Fruit fly (Drosophila melanogaster) whole organism, embryonic: ENCODE data around the gene CG15480.

Source experiments
- Atf3 ChIP-seq: fragments of 200-800 bp; sonication (Bioruptor generic); optimal IDR thresholded peaks from 3 replicates; lab custom pipeline; 2016; ENCODE audit warnings: missing biosample characterization, missing genetic modification characterization
- CG10431 ChIP-seq: fragments of 200-800 bp; sonication (Bioruptor generic); optimal IDR thresholded peaks from 3 replicates; lab custom pipeline; 2018; ENCODE audit warnings: missing biosample characterization, mild to moderate bottlenecking, missing genetic modification characterization
- CG10979 ChIP-seq: fragments of 200-800 bp; sonication (Bioruptor generic); optimal IDR thresholded peaks from 2 replicates; lab custom pipeline; 2018; ENCODE audit warnings: missing biosample characterization, mild to moderate bottlenecking, missing genetic modification characterization, moderate library complexity
- CG11504 ChIP-seq: fragments of 200-800 bp; sonication (Bioruptor generic); optimal IDR thresholded peaks from 3 replicates; lab custom pipeline; 2019; ENCODE audit warnings: missing biosample characterization, mild to moderate bottlenecking, missing genetic modification characterization, moderate library complexity
- CG11560 ChIP-seq: fragments of 200-800 bp; sonication (Bioruptor generic); IDR thresholded peaks from 3 replicates; pipeline ENCODE4 v1.3.6; 2022; ENCODE audit warnings: missing biosample characterization, missing genetic modification characterization
- CG12104 ChIP-seq: fragments of 200-800 bp; sonication (Bioruptor generic); optimal IDR thresholded peaks from 3 replicates; lab custom pipeline; 2016; ENCODE audit warnings: missing biosample characterization, missing genetic modification characterization
- CG12236 ChIP-seq: fragments of 200-800 bp; sonication (Bioruptor generic); optimal IDR thresholded peaks from 2 replicates; lab custom pipeline; 2016; ENCODE audit warnings: missing biosample characterization, missing genetic modification characterization
- CG12391 ChIP-seq: fragments of 200-800 bp; sonication (Bioruptor generic); optimal IDR thresholded peaks from 3 replicates; lab custom pipeline; 2018; ENCODE audit warnings: missing biosample characterization, mild to moderate bottlenecking, missing genetic modification characterization, moderate library complexity
- CG14441 ChIP-seq: fragments of 200-800 bp; sonication (Bioruptor generic); IDR thresholded peaks from 2 replicates; pipeline ENCODE4 v1.3.6; 2022; ENCODE audit warnings: missing biosample characterization, missing genetic modification characterization
- CG16815 ChIP-seq: fragments of 200-800 bp; sonication (Bioruptor generic); optimal IDR thresholded peaks from 3 replicates; lab custom pipeline; 2017; ENCODE audit warnings: missing biosample characterization, mild to moderate bottlenecking, missing genetic modification characterization
- CG17328 ChIP-seq: fragments of 200-800 bp; sonication (Bioruptor generic); IDR thresholded peaks from 2 replicates; pipeline ENCODE4 v1.3.6; 2022; ENCODE audit warnings: missing biosample characterization, missing genetic modification characterization
- CG17802 ChIP-seq: fragments of 200-800 bp; sonication (Bioruptor generic); optimal IDR thresholded peaks from 2 replicates; lab custom pipeline; 2018; ENCODE audit warnings: missing biosample characterization, mild to moderate bottlenecking, missing genetic modification characterization, moderate library complexity
- CG18764 ChIP-seq: fragments of 200-800 bp; sonication (Bioruptor generic); optimal IDR thresholded peaks from 3 replicates; lab custom pipeline; 2016; ENCODE audit warnings: missing biosample characterization, missing genetic modification characterization
- CG34224 ChIP-seq: fragments of 200-800 bp; sonication (Bioruptor generic); IDR thresholded peaks from 3 replicates; pipeline ENCODE4 v1.3.6; 2022; ENCODE audit warnings: missing biosample characterization, missing genetic modification characterization; ENCODE audit not compliant: partially characterized antibody
- CG42726 ChIP-seq: fragments of 200-800 bp; sonication (Bioruptor generic); IDR thresholded peaks from 2 replicates; pipeline ENCODE4 v1.3.6; 2022; ENCODE audit warnings: missing biosample characterization, missing genetic modification characterization; ENCODE audit not compliant: partially characterized antibody
- CG6654 ChIP-seq: fragments of 200-800 bp; sonication (Bioruptor generic); optimal IDR thresholded peaks from 2 replicates; lab custom pipeline; 2017; ENCODE audit warnings: missing biosample characterization, mild to moderate bottlenecking, missing genetic modification characterization
- CG7928 ChIP-seq: fragments of 200-800 bp; sonication (Bioruptor generic); optimal IDR thresholded peaks from 2 replicates; lab custom pipeline; 2017; ENCODE audit warnings: missing biosample characterization, mild to moderate bottlenecking, missing genetic modification characterization
- Eip74EF ChIP-seq, 2 experiments: fragments of 200-800 bp in 1 of 2; fragments of >200 bp in 1 of 2; sonication (Bioruptor generic) in 1 of 2; optimal IDR thresholded peaks; 2 replicates each; lab custom pipeline; 2017 to 2019; ENCODE audit warnings: missing biosample characterization in 2 of 2, missing genetic modification characterization in 2 of 2, mild to moderate bottlenecking in 1 of 2, moderate library complexity in 1 of 2
- Gsc ChIP-seq: fragments of 200-800 bp; sonication (Bioruptor generic); IDR thresholded peaks from 2 replicates; pipeline ENCODE4 v1.3.6; 2022; ENCODE audit warnings: missing biosample characterization, missing genetic modification characterization
- Hand ChIP-seq: fragments of 200-800 bp; sonication (Bioruptor generic); optimal IDR thresholded peaks from 2 replicates; lab custom pipeline; 2017; ENCODE audit warnings: mild to moderate bottlenecking, missing biosample characterization, missing genetic modification reagents, missing genetic modification characterization
- Hr39 ChIP-seq: fragments of >200 bp; optimal IDR thresholded peaks from 2 replicates; lab custom pipeline; 2017
- MESR4 ChIP-seq: fragments of 200-800 bp; sonication (Bioruptor generic); optimal IDR thresholded peaks from 2 replicates; lab custom pipeline; 2018; ENCODE audit warnings: missing biosample characterization, mild to moderate bottlenecking, missing genetic modification characterization, moderate library complexity
- Nf-YC ChIP-seq: fragments of 200-800 bp; optimal IDR thresholded peaks from 3 replicates; lab custom pipeline; 2019; ENCODE audit warnings: missing biosample characterization, mild to moderate bottlenecking, missing genetic modification characterization, moderate library complexity
- Sin3A ChIP-seq: fragments of >200 bp; optimal IDR thresholded peaks from 2 replicates; lab custom pipeline; 2018
- ac ChIP-seq: fragments of 200-800 bp; sonication (Bioruptor generic); optimal IDR thresholded peaks from 3 replicates; lab custom pipeline; 2017; ENCODE audit warnings: missing biosample characterization, mild to moderate bottlenecking, missing genetic modification characterization
- ap ChIP-seq: fragments of 200-800 bp; sonication (Bioruptor generic); IDR thresholded peaks from 2 replicates; pipeline ENCODE4 v1.3.6; 2022; ENCODE audit warnings: missing biosample characterization, missing genetic modification characterization
- bcd ChIP-seq: fragments of 200-800 bp; sonication (Bioruptor generic); optimal IDR thresholded peaks from 2 replicates; lab custom pipeline; 2017; ENCODE audit warnings: missing biosample characterization, mild to moderate bottlenecking, missing genetic modification characterization
- br ChIP-seq: fragments of >200 bp; optimal IDR thresholded peaks from 2 replicates; lab custom pipeline; 2017
- chm ChIP-seq: fragments of 200-800 bp; sonication (Bioruptor generic); IDR thresholded peaks from 2 replicates; pipeline ENCODE4 v1.3.6; 2022; ENCODE audit warnings: missing biosample characterization, missing genetic modification characterization
- chn ChIP-seq: fragments of 200-800 bp; sonication (Bioruptor generic); optimal IDR thresholded peaks from 2 replicates; lab custom pipeline; 2016; ENCODE audit warnings: missing biosample characterization, missing genetic modification characterization
- cwo ChIP-seq: fragments of 200-800 bp; sonication (Bioruptor generic); optimal IDR thresholded peaks from 3 replicates; lab custom pipeline; 2017; ENCODE audit warnings: missing biosample characterization, missing genetic modification characterization, mild to moderate bottlenecking, moderate library complexity, missing genetic modification reagents
- dimm ChIP-seq: fragments of 200-800 bp; sonication (Bioruptor generic); IDR thresholded peaks from 2 replicates; pipeline ENCODE4 v1.3.6; 2022; ENCODE audit warnings: missing biosample characterization, missing genetic modification characterization
- ems ChIP-seq: fragments of 200-800 bp; sonication (Bioruptor generic); optimal IDR thresholded peaks from 3 replicates; lab custom pipeline; 2016; ENCODE audit warnings: missing biosample characterization, missing genetic modification characterization
- fd102C ChIP-seq: fragments of 200-800 bp; sonication (Bioruptor generic); optimal IDR thresholded peaks from 2 replicates; lab custom pipeline; 2018; ENCODE audit warnings: missing biosample characterization, mild to moderate bottlenecking, missing genetic modification characterization, moderate library complexity
- fd96Cb ChIP-seq: fragments of 200-800 bp; sonication (Bioruptor generic); optimal IDR thresholded peaks from 2 replicates; lab custom pipeline; 2018; ENCODE audit warnings: missing biosample characterization, mild to moderate bottlenecking, missing genetic modification characterization, moderate library complexity
- grau ChIP-seq: fragments of 200-800 bp; optimal IDR thresholded peaks from 3 replicates; lab custom pipeline; 2019; ENCODE audit warnings: missing biosample characterization, mild to moderate bottlenecking, missing genetic modification characterization, moderate library complexity
- gsb-n ChIP-seq: fragments of 200-800 bp; sonication (Bioruptor generic); optimal IDR thresholded peaks from 3 replicates; lab custom pipeline; 2018; ENCODE audit warnings: missing biosample characterization, mild to moderate bottlenecking, missing genetic modification characterization
- gt ChIP-seq: fragments of 200-800 bp; sonication (Bioruptor generic); IDR thresholded peaks from 2 replicates; pipeline ENCODE4 v1.3.6; 2022; ENCODE audit warnings: missing biosample characterization, missing genetic modification characterization
- jigr1 ChIP-seq: fragments of 200-800 bp; sonication (Bioruptor generic); IDR thresholded peaks from 3 replicates; pipeline ENCODE4 v1.3.6; 2022; ENCODE audit warnings: missing biosample characterization, missing genetic modification characterization
- jing ChIP-seq: fragments of 200-800 bp; sonication (Bioruptor generic); optimal IDR thresholded peaks from 2 replicates; lab custom pipeline; 2018; ENCODE audit warnings: missing biosample characterization, mild to moderate bottlenecking, missing genetic modification characterization
- kah ChIP-seq: fragments of 200-800 bp; sonication (Bioruptor generic); optimal IDR thresholded peaks from 2 replicates; lab custom pipeline; 2018; ENCODE audit warnings: missing biosample characterization, mild to moderate bottlenecking, missing genetic modification characterization
- ken ChIP-seq: fragments of 200-800 bp; sonication (Bioruptor generic); IDR thresholded peaks from 3 replicates; pipeline ENCODE4 v1.3.6; 2022; ENCODE audit warnings: missing biosample characterization, missing genetic modification characterization
- klu ChIP-seq: fragments of 200-800 bp; sonication (Bioruptor generic); IDR thresholded peaks from 2 replicates; pipeline ENCODE4 v1.3.6; 2022; ENCODE audit warnings: missing biosample characterization, missing genetic modification characterization
- mld ChIP-seq: fragments of 200-800 bp; sonication (Bioruptor generic); IDR thresholded peaks from 3 replicates; pipeline ENCODE4 v1.3.6; 2022; ENCODE audit warnings: missing biosample characterization, missing genetic modification characterization; ENCODE audit not compliant: partially characterized antibody
- nom ChIP-seq: fragments of 200-800 bp; sonication (Bioruptor generic); optimal IDR thresholded peaks from 2 replicates; lab custom pipeline; 2017; ENCODE audit warnings: missing biosample characterization, missing genetic modification characterization, mild to moderate bottlenecking, moderate library complexity, missing genetic modification reagents
- oc ChIP-seq: fragments of 200-800 bp; sonication (Bioruptor generic); optimal IDR thresholded peaks from 2 replicates; lab custom pipeline; 2018; ENCODE audit warnings: missing biosample characterization, mild to moderate bottlenecking, missing genetic modification characterization, moderate library complexity
- sd ChIP-seq: fragments of 200-800 bp; sonication (Bioruptor generic); optimal IDR thresholded peaks from 3 replicates; lab custom pipeline; 2018; ENCODE audit warnings: missing biosample characterization, mild to moderate bottlenecking, missing genetic modification characterization, moderate library complexity
- sim ChIP-seq: fragments of 200-800 bp; sonication (Bioruptor generic); IDR thresholded peaks from 2 replicates; pipeline ENCODE4 v1.3.6; 2022; ENCODE audit warnings: missing biosample characterization, missing genetic modification characterization
- sisA ChIP-seq: fragments of 200-800 bp; sonication (Bioruptor generic); IDR thresholded peaks from 2 replicates; pipeline ENCODE4 v1.3.6; 2022; ENCODE audit warnings: missing biosample characterization, missing genetic modification characterization
- trem ChIP-seq: fragments of 200-800 bp; optimal IDR thresholded peaks from 3 replicates; lab custom pipeline; 2019; ENCODE audit warnings: missing biosample characterization, mild to moderate bottlenecking, missing genetic modification characterization, moderate library complexity

Gene CG15480

DNA sequence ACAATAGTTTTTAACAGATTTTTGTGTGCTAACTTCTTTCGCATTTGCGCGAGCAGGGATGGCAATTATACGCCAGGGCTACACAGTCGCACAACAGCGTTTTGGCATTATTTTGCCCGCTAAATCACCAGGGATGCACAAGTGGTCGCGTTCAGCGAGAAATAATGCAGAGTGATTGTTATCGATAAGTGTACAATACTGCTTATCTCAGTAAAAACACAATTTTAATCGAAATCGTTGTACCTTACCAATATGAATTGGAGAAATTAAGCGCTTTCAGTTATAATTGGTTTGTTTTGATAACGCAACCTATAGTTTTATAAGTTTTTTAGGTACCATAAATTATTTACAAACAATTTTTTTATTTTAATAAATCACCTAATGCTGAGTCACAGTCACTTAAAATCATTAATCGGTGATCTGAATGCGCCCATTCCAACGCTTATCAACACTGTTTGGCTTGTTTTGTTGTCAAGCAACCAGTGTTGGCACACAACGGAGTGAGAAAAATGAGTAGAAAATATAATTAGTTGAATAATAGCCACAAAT is 48.3 kb downstream of the CG15480 start, which contains the start of the genes Sfmbt and CG5439 (continued):
- peak; percentile 65; the same call in 2 of the 3 replicates for TF ChIP-seq CG11560
- peak; percentile 15; the same call in 1 of the 2 replicates for TF ChIP-seq gt
- peak; percentile 48 for TF ChIP-seq fd96Cb
- peak; percentile 45; the same call in 1 of the 3 replicates for TF ChIP-seq jigr1 (GFP tag; lab: Robert Waterston, UW)
- no peak for TF ChIP-seq Hr39 (lab: Kevin White, UChicago)
- TF ChIP-seq Eip74EF (GFP tag; optimal IDR thresholded peaks at IDR 0.05; lab: Kevin White, UChicago), result no peak
- peak; percentile 62 for TF ChIP-seq CG10979
- no peak for TF ChIP-seq oc
- peak; percentile 55 for TF ChIP-seq cwo
- peak; percentile 75 for TF ChIP-seq ems
- no peak for TF ChIP-seq jing (GFP tag; lab: Kevin White, UChicago)
- peak; percentile 17 for TF ChIP-seq ac (GFP tag; lab: Kevin White, UChicago)
- no peak for TF ChIP-seq MESR4
- TF ChIP-seq bcd, result no peak
- TF ChIP-seq CG10431 (GFP tag; lab: Kevin White, UChicago), result no peak
- TF ChIP-seq Atf3 (GFP tag; lab: Kevin White, UChicago), result peak; percentile 53
- TF ChIP-seq Hand (GFP tag; lab: Kevin White, UChicago), result no peak
- peak; percentile 17; the same call in 1 of the 2 replicates for TF ChIP-seq dimm (GFP tag; lab: Robert Waterston, UW)
- TF ChIP-seq CG6654, result peak; percentile 18
- TF ChIP-seq nom (GFP tag; lab: Kevin White, UChicago), result no peak
- TF ChIP-seq CG12391 (tag; lab: Kevin White, UChicago), result peak; percentile 84
- peak; percentile 25 for TF ChIP-seq CG12236 (GFP tag; lab: Kevin White, UChicago)
- TF ChIP-seq sisA (GFP tag; lab: Robert Waterston, UW), result peak; percentile 77
- TF ChIP-seq Sin3A (lab: Kevin White, UChicago), result peak; percentile 96
- peak; percentile 100 for TF ChIP-seq CG7928 (GFP tag; lab: Kevin White, UChicago)
- TF ChIP-seq sim (GFP tag; lab: Robert Waterston, UW), result no peak
- peak; percentile 42; the same call in 1 of the 3 replicates for TF ChIP-seq ken
- TF ChIP-seq CG42726 (GFP tag; lab: Robert Waterston, UW), result peak; percentile 49; the same call in 1 of the 2 replicates
- TF ChIP-seq chm (GFP tag; lab: Robert Waterston, UW), result 0 out of 2 replicates have a peak, but pooled peaks have one; percentile 50
- no peak; the same call in 2 of the 3 replicates for TF ChIP-seq CG34224
- peak; percentile 79 for TF ChIP-seq grau (tag; lab: Kevin White, UChicago)
- TF ChIP-seq trem (tag; lab: Kevin White, UChicago), result peak; percentile 79
- peak; percentile 65; the same call in 1 of the 2 replicates for TF ChIP-seq klu (GFP tag; lab: Robert Waterston, UW)
- TF ChIP-seq CG12104, result peak; percentile 69
- TF ChIP-seq ap, result no peak
- TF ChIP-seq chn (GFP tag; lab: Kevin White, UChicago), result peak; percentile 71
- TF ChIP-seq br (lab: Kevin White, UChicago), result no peak
- TF ChIP-seq CG14441, result peak; percentile 71
- TF ChIP-seq CG16815, result peak; percentile 69
- TF ChIP-seq CG11504, result no peak
- peak; percentile 46 for TF ChIP-seq CG18764 (GFP tag; lab: Kevin White, UChicago)
- no peak for TF ChIP-seq CG17328 (GFP tag; lab: Robert Waterston, UW)
- TF ChIP-seq kah, result no peak
- TF ChIP-seq Gsc (GFP tag; lab: Robert Waterston, UW), result peak; percentile 42; the same call in 1 of the 2 replicates
- peak; percentile 43 for TF ChIP-seq CG17802 (tag; lab: Kevin White, UChicago)
- no peak for TF ChIP-seq fd102C (GFP tag; lab: Kevin White, UChicago)
- no peak for TF ChIP-seq sd (tag; lab: Kevin White, UChicago)
- 0 out of 3 replicates have a peak, but pooled peaks have one; percentile 38 for TF ChIP-seq mld (GFP tag; lab: Robert Waterston, UW)
- no peak for TF ChIP-seq Nf-YC (tag; lab: Kevin White, UChicago)
- no peak for TF ChIP-seq gsb-n (tag; lab: Kevin White, UChicago)
